Fruit fly (Drosophila melanogaster) whole organism, embryonic: ENCODE measurements around the gene Pdfr.

Source experiments
- Atf-2 ChIP-seq: fragments of 200-800 bp; sonication (Bioruptor generic); optimal IDR thresholded peaks from 2 replicates; lab custom pipeline; 2016; ENCODE audit warnings: missing biosample characterization, missing genetic modification characterization
- B-H2 ChIP-seq: fragments of 200-800 bp; sonication (Bioruptor generic); optimal IDR thresholded peaks from 2 replicates; lab custom pipeline; 2018; ENCODE audit warnings: missing biosample characterization, mild to moderate bottlenecking, missing genetic modification characterization
- Bteb2 ChIP-seq: fragments of 200-800 bp; sonication (Bioruptor generic); optimal IDR thresholded peaks from 2 replicates; lab custom pipeline; 2016; ENCODE audit warnings: missing biosample characterization, missing genetic modification characterization
- CG10209 ChIP-seq: fragments of 200-800 bp; sonication (Bioruptor generic); optimal IDR thresholded peaks from 3 replicates; lab custom pipeline; 2017; ENCODE audit warnings: missing biosample characterization, mild to moderate bottlenecking, missing genetic modification characterization, missing genetic modification reagents
- CG10462 ChIP-seq: fragments of 200-800 bp; sonication (Bioruptor generic); optimal IDR thresholded peaks from 2 replicates; lab custom pipeline; 2016; ENCODE audit warnings: missing biosample characterization, missing genetic modification characterization
- CG11093 ChIP-seq: fragments of 200-800 bp; sonication (Bioruptor generic); IDR thresholded peaks from 3 replicates; pipeline ENCODE4 v1.3.6; 2022; ENCODE audit warnings: missing biosample characterization, missing genetic modification characterization
- CG11504 ChIP-seq: fragments of 200-800 bp; sonication (Bioruptor generic); optimal IDR thresholded peaks from 3 replicates; lab custom pipeline; 2019; ENCODE audit warnings: missing biosample characterization, mild to moderate bottlenecking, missing genetic modification characterization, moderate library complexity
- CG11695 ChIP-seq: fragments of 200-800 bp; sonication (Bioruptor generic); IDR thresholded peaks from 3 replicates; pipeline ENCODE4 v1.3.6; 2022; ENCODE audit warnings: missing biosample characterization, missing genetic modification characterization
- CG12299 ChIP-seq: fragments of 200-800 bp; sonication (Bioruptor generic); optimal IDR thresholded peaks from 2 replicates; lab custom pipeline; 2018; ENCODE audit warnings: missing biosample characterization, mild to moderate bottlenecking, missing genetic modification characterization
- CG14050 ChIP-seq: fragments of 200-800 bp; sonication (Bioruptor generic); IDR thresholded peaks from 3 replicates; pipeline ENCODE4 v1.3.6; 2022; ENCODE audit warnings: missing biosample characterization, missing genetic modification characterization
- CG1792 ChIP-seq: fragments of 200-800 bp; sonication (Bioruptor generic); optimal IDR thresholded peaks from 2 replicates; lab custom pipeline; 2016; ENCODE audit warnings: missing biosample characterization, missing genetic modification characterization
- CG30403 ChIP-seq: fragments of 200-800 bp; sonication (Bioruptor generic); optimal IDR thresholded peaks from 3 replicates; lab custom pipeline; 2016; ENCODE audit warnings: missing biosample characterization, missing genetic modification characterization
- CG3065 ChIP-seq: fragments of 200-800 bp; sonication (Bioruptor generic); optimal IDR thresholded peaks from 2 replicates; lab custom pipeline; 2016; ENCODE audit warnings: missing biosample characterization, missing genetic modification characterization
- CG3838 ChIP-seq: fragments of 200-800 bp; sonication (Bioruptor generic); optimal IDR thresholded peaks from 3 replicates; lab custom pipeline; 2016; ENCODE audit warnings: missing biosample characterization, missing genetic modification characterization
- CG4282 ChIP-seq: fragments of 200-800 bp; sonication (Bioruptor generic); optimal IDR thresholded peaks from 2 replicates; lab custom pipeline; 2016; ENCODE audit warnings: missing biosample characterization, missing genetic modification characterization
- CG4404 ChIP-seq: fragments of 200-800 bp; sonication (Bioruptor generic); IDR thresholded peaks from 2 replicates; pipeline ENCODE4 v1.3.6; 2022; ENCODE audit warnings: missing biosample characterization, missing genetic modification characterization
- CG4820 ChIP-seq: fragments of 200-800 bp; sonication (Bioruptor generic); optimal IDR thresholded peaks from 3 replicates; lab custom pipeline; 2016; ENCODE audit warnings: missing biosample characterization, missing genetic modification characterization
- CG5245 ChIP-seq: fragments of 200-800 bp; sonication (Bioruptor generic); optimal IDR thresholded peaks from 3 replicates; lab custom pipeline; 2016; ENCODE audit warnings: missing biosample characterization, missing genetic modification characterization
- CG6272 ChIP-seq: fragments of 200-800 bp; sonication (Bioruptor generic); IDR thresholded peaks from 2 replicates; pipeline ENCODE4 v1.3.6; 2022; ENCODE audit warnings: missing biosample characterization, missing genetic modification characterization
- CG6683 ChIP-seq: fragments of 200-800 bp; sonication (Bioruptor generic); optimal IDR thresholded peaks from 2 replicates; lab custom pipeline; 2017; ENCODE audit warnings: missing biosample characterization, mild to moderate bottlenecking, missing genetic modification characterization, missing genetic modification reagents
- CG7963 ChIP-seq: fragments of 200-800 bp; sonication (Bioruptor generic); IDR thresholded peaks from 3 replicates; pipeline ENCODE4 v1.3.6; 2022; ENCODE audit warnings: missing biosample characterization, missing genetic modification characterization; ENCODE audit not compliant: partially characterized antibody
- CG8388 ChIP-seq: fragments of 200-800 bp; sonication (Bioruptor generic); optimal IDR thresholded peaks from 2 replicates; lab custom pipeline; 2019; ENCODE audit warnings: missing biosample characterization, mild to moderate bottlenecking, missing genetic modification characterization, moderate library complexity
- CG9437 ChIP-seq: fragments of 200-800 bp; sonication (Bioruptor generic); optimal IDR thresholded peaks from 2 replicates; lab custom pipeline; 2018; ENCODE audit warnings: missing biosample characterization, mild to moderate bottlenecking, missing genetic modification characterization
- D19A ChIP-seq: fragments of 200-800 bp; optimal IDR thresholded peaks from 3 replicates; lab custom pipeline; 2019; ENCODE audit warnings: missing biosample characterization, mild to moderate bottlenecking, missing genetic modification characterization, moderate library complexity
- Dad ChIP-seq: fragments of 200-800 bp; sonication (Bioruptor generic); optimal IDR thresholded peaks from 3 replicates; lab custom pipeline; 2016; ENCODE audit warnings: missing biosample characterization, missing genetic modification characterization
- Ets65A ChIP-seq: fragments of 200-800 bp; sonication (Bioruptor generic); peaks from one replicate; lab custom pipeline; 2016; ENCODE audit warnings: missing biosample characterization, missing genetic modification characterization
- Fer2 ChIP-seq: fragments of 200-800 bp; sonication (Bioruptor generic); optimal IDR thresholded peaks from 2 replicates; lab custom pipeline; 2018; ENCODE audit warnings: missing biosample characterization, mild to moderate bottlenecking, missing genetic modification characterization, moderate library complexity
- Jarid2 ChIP-seq: fragments of 200-800 bp; sonication (Bioruptor generic); optimal IDR thresholded peaks from 3 replicates; lab custom pipeline; 2017; ENCODE audit warnings: mild to moderate bottlenecking, missing biosample characterization, missing genetic modification reagents, missing genetic modification characterization
- Kr ChIP-seq: fragments of 200-800 bp; sonication (Bioruptor generic); optimal IDR thresholded peaks from 2 replicates; lab custom pipeline; 2017; ENCODE audit warnings: missing biosample characterization, mild to moderate bottlenecking, missing genetic modification characterization
- Nf-YA ChIP-seq: fragments of 200-800 bp; sonication (Bioruptor generic); IDR thresholded peaks from 2 replicates; pipeline ENCODE4 v1.3.6; 2022; ENCODE audit warnings: missing biosample characterization, missing genetic modification characterization
- Side ChIP-seq: fragments of 200-800 bp; sonication (Bioruptor generic); optimal IDR thresholded peaks from 2 replicates; lab custom pipeline; 2016; ENCODE audit warnings: missing biosample characterization, missing genetic modification characterization
- Sox102F ChIP-seq: fragments of 200-800 bp; sonication (Bioruptor generic); optimal IDR thresholded peaks from 2 replicates; lab custom pipeline; 2018; ENCODE audit warnings: missing biosample characterization, mild to moderate bottlenecking, missing genetic modification characterization, moderate library complexity
- Xrp1 ChIP-seq: fragments of 200-800 bp; sonication (Bioruptor generic); IDR thresholded peaks from 2 replicates; pipeline ENCODE4 v1.3.6; 2022; ENCODE audit warnings: missing biosample characterization, missing genetic modification characterization
- bab2 ChIP-seq: fragments of 200-800 bp; sonication (Bioruptor generic); optimal IDR thresholded peaks from 2 replicates; lab custom pipeline; 2016; ENCODE audit warnings: missing biosample characterization, missing genetic modification characterization
- chif ChIP-seq, 2 experiments: fragments of 200-800 bp; sonication (Bioruptor generic); optimal IDR thresholded peaks; 3 replicates each; lab custom pipeline; 2016; ENCODE audit warnings: missing biosample characterization in 2 of 2, missing genetic modification characterization in 2 of 2
- corto ChIP-seq: fragments of 200-800 bp; sonication (Bioruptor generic); optimal IDR thresholded peaks from 2 replicates; lab custom pipeline; 2016; ENCODE audit warnings: missing biosample characterization, mild to moderate bottlenecking, missing genetic modification characterization, moderate library complexity
- dysf ChIP-seq: fragments of 200-800 bp; sonication (Bioruptor generic); IDR thresholded peaks from 3 replicates; pipeline ENCODE4 v1.3.6; 2022; ENCODE audit warnings: missing biosample characterization, missing genetic modification characterization
- eyg ChIP-seq: fragments of 200-800 bp; sonication (Bioruptor generic); optimal IDR thresholded peaks from 3 replicates; lab custom pipeline; 2016; ENCODE audit warnings: missing biosample characterization, missing genetic modification characterization
- fd96Cb ChIP-seq: fragments of 200-800 bp; sonication (Bioruptor generic); optimal IDR thresholded peaks from 2 replicates; lab custom pipeline; 2018; ENCODE audit warnings: missing biosample characterization, mild to moderate bottlenecking, missing genetic modification characterization, moderate library complexity
- her ChIP-seq: fragments of 200-800 bp; sonication (Bioruptor generic); optimal IDR thresholded peaks from 2 replicates; lab custom pipeline; 2016; ENCODE audit warnings: missing biosample characterization, missing genetic modification characterization
- kah ChIP-seq: fragments of 200-800 bp; sonication (Bioruptor generic); optimal IDR thresholded peaks from 2 replicates; lab custom pipeline; 2018; ENCODE audit warnings: missing biosample characterization, mild to moderate bottlenecking, missing genetic modification characterization
- mam ChIP-seq: fragments of 200-800 bp; sonication (Bioruptor generic); optimal IDR thresholded peaks from 3 replicates; lab custom pipeline; 2016; ENCODE audit warnings: missing biosample characterization, missing genetic modification characterization
- pho ChIP-seq: fragments of 200-800 bp; sonication (Bioruptor generic); optimal IDR thresholded peaks from 2 replicates; lab custom pipeline; 2016; ENCODE audit warnings: missing biosample characterization, missing genetic modification characterization
- salm ChIP-seq: fragments of 200-800 bp; sonication (Bioruptor generic); optimal IDR thresholded peaks from 2 replicates; lab custom pipeline; 2018; ENCODE audit warnings: missing biosample characterization, mild to moderate bottlenecking, missing genetic modification characterization
- sens ChIP-seq: fragments of 200-800 bp; sonication (Bioruptor generic); peaks from one replicate; lab custom pipeline; 2016; ENCODE audit warnings: missing biosample characterization, missing genetic modification characterization
- slbo ChIP-seq: fragments of 200-800 bp; sonication (Bioruptor generic); IDR thresholded peaks from 2 replicates; pipeline ENCODE4 v1.3.6; 2022; ENCODE audit warnings: missing biosample characterization, missing genetic modification characterization
- tup ChIP-seq: fragments of 200-800 bp; sonication (Bioruptor generic); optimal IDR thresholded peaks from 2 replicates; lab custom pipeline; 2016; ENCODE audit warnings: missing biosample characterization, mild to moderate bottlenecking, missing genetic modification characterization, moderate library complexity
- unpg ChIP-seq: fragments of 200-800 bp; sonication (Bioruptor generic); optimal IDR thresholded peaks from 3 replicates; lab custom pipeline; 2018; ENCODE audit warnings: missing biosample characterization, mild to moderate bottlenecking, missing genetic modification characterization, moderate library complexity
- vfl ChIP-seq: fragments of 200-800 bp; sonication (Bioruptor generic); optimal IDR thresholded peaks from 2 replicates; lab custom pipeline; 2016; ENCODE audit warnings: missing biosample characterization, missing genetic modification characterization
- z ChIP-seq: fragments of 200-800 bp; sonication (Bioruptor generic); IDR thresholded peaks from 3 replicates; pipeline ENCODE4 v1.3.6; 2022; ENCODE audit warnings: missing biosample characterization, missing genetic modification characterization
- zf30C ChIP-seq: fragments of 200-800 bp; sonication (Bioruptor generic); optimal IDR thresholded peaks from 3 replicates; lab custom pipeline; 2018; ENCODE audit warnings: missing biosample characterization, mild to moderate bottlenecking, missing genetic modification characterization

Pdfr gene

DNA sequence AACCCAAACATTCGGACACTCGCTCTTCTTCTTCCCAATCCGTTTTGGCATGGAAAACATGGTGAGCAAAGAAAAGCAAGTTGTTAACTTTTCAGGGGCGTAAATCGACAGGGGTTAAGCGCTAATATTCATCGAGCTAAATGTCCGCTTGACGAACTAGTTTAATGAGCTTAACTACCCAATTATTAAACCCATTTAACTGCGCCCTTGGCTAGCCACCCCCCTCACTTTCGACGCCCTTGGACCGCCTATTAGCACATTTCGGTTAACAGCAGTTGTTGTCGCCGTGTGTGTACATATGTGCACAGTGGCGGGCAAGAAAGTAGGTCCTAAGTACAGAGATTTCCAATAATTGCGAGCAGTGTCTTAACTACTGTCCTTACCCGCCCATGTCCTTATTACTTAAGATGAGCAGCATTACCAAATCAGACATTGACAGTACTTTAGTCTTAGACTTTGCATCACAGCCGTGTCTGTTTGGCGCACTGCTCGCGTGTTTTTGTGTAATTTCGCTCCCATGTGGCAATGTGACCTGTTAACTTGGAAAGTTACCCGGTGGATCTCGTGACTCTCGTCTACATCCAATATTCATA, 37.5 kb downstream of the Pdfr start (continued):
- TF ChIP-seq dysf (GFP tag; lab: Robert Waterston, UW): peak; percentile 96
- TF ChIP-seq bab2: peak; percentile 95
- peak; percentile 5 for TF ChIP-seq corto (GFP tag; lab: Kevin White, UChicago)
- peak; percentile 63 for TF ChIP-seq Jarid2 (GFP tag; lab: Kevin White, UChicago)
- TF ChIP-seq CG4404 (GFP tag; lab: Robert Waterston, UW): peak; percentile 87
- TF ChIP-seq CG4820 (GFP tag; lab: Kevin White, UChicago): peak; percentile 75
- peak; percentile 98 for TF ChIP-seq slbo (GFP tag; lab: Robert Waterston, UW)
- TF ChIP-seq CG6683 (GFP tag; lab: Kevin White, UChicago): peak; percentile 78
- TF ChIP-seq Xrp1 (GFP tag; lab: Robert Waterston, UW): peak; percentile 90
- TF ChIP-seq her (GFP tag; lab: Kevin White, UChicago): peak; percentile 93
- peak; percentile 89 for TF ChIP-seq Atf-2
- TF ChIP-seq tup (GFP tag; lab: Kevin White, UChicago): peak; percentile 89
- TF ChIP-seq Ets65A: peak; percentile 99
- TF ChIP-seq CG10209: peak; percentile 90
- peak; percentile 92 for TF ChIP-seq Bteb2 (GFP tag; lab: Kevin White, UChicago)
- no peak for TF ChIP-seq CG7963 (GFP tag; lab: Robert Waterston, UW)
- peak; percentile 85 to 93 for TF ChIP-seq chif (GFP tag; optimal IDR thresholded peaks at IDR 0.05; lab: Kevin White, UChicago)
- peak; percentile 95 for TF ChIP-seq vfl (GFP tag; lab: Kevin White, UChicago)
- peak; percentile 59 for TF ChIP-seq CG8388 (GFP tag; lab: Kevin White, UChicago)
- TF ChIP-seq CG11093: peak; percentile 83
- peak; percentile 92 for TF ChIP-seq Sox102F (GFP tag; lab: Kevin White, UChicago)
- TF ChIP-seq B-H2 (GFP tag; lab: Kevin White, UChicago): peak; percentile 49
- peak; percentile 67 for TF ChIP-seq D19A (tag; lab: Kevin White, UChicago)
- peak; percentile 89 for TF ChIP-seq unpg (GFP tag; lab: Kevin White, UChicago)
- TF ChIP-seq CG30403 (GFP tag; lab: Kevin White, UChicago): peak; percentile 94
- TF ChIP-seq Side: peak; percentile 95
- peak; percentile 70 for TF ChIP-seq CG9437 (GFP tag; lab: Kevin White, UChicago)
- peak; percentile 97 for TF ChIP-seq pho (GFP tag; lab: Kevin White, UChicago)
- TF ChIP-seq CG6272 (GFP tag; lab: Robert Waterston, UW): peak; percentile 91
- TF ChIP-seq kah (GFP tag; lab: Kevin White, UChicago): peak; percentile 50
- TF ChIP-seq mam (GFP tag; lab: Kevin White, UChicago): peak; percentile 98
- TF ChIP-seq CG5245: peak; percentile 86
- peak; percentile 79 for TF ChIP-seq CG3065 (GFP tag; lab: Kevin White, UChicago)
- peak; percentile 70 for TF ChIP-seq Fer2
- TF ChIP-seq Dad (GFP tag; lab: Kevin White, UChicago): peak; percentile 93
- TF ChIP-seq Nf-YA (GFP tag; lab: Robert Waterston, UW): peak; percentile 86
- TF ChIP-seq eyg (GFP tag; lab: Kevin White, UChicago): peak; percentile 93
- TF ChIP-seq Kr (GFP tag; lab: Kevin White, UChicago): no peak
- TF ChIP-seq CG11504 (tag; lab: Kevin White, UChicago): peak; percentile 89
- TF ChIP-seq CG14050 (GFP tag; lab: Robert Waterston, UW): peak; percentile 86
- TF ChIP-seq salm: peak; percentile 73
- no peak for TF ChIP-seq zf30C (GFP tag; lab: Kevin White, UChicago)
- peak; percentile 82 for TF ChIP-seq fd96Cb (tag; lab: Kevin White, UChicago)
- peak; percentile 90 for TF ChIP-seq CG11695 (GFP tag; lab: Robert Waterston, UW)
- TF ChIP-seq CG12299 (tag; lab: Kevin White, UChicago): peak; percentile 82
- peak; percentile 90 for TF ChIP-seq CG1792 (GFP tag; lab: Kevin White, UChicago)
- TF ChIP-seq sens (GFP tag; lab: Kevin White, UChicago): peak; percentile 96
- TF ChIP-seq CG4282 (GFP tag; lab: Kevin White, UChicago): peak; percentile 92
- 0 out of 3 replicates have a peak, but pooled peaks have one; percentile 36 for TF ChIP-seq z (GFP tag; lab: Robert Waterston, UW)
- TF ChIP-seq CG10462 (GFP tag; lab: Kevin White, UChicago): peak; percentile 60
- peak; percentile 21 for TF ChIP-seq CG3838 (GFP tag; lab: Kevin White, UChicago)
